Fruit fly (Drosophila melanogaster) whole organism, prepupa: ENCODE data around the gene Mlc-c.

Experiments used
- CG10631 ChIP-seq: fragments of 200-800 bp; sonication (Bioruptor generic); optimal IDR thresholded peaks from 2 replicates; lab custom pipeline; 2016; ENCODE audit warnings: missing biosample characterization, missing genetic modification characterization
- CG10669 ChIP-seq: fragments of 200-800 bp; sonication (Bioruptor generic); optimal IDR thresholded peaks from 3 replicates; lab custom pipeline; 2018; ENCODE audit warnings: missing biosample characterization, mild to moderate bottlenecking, missing genetic modification characterization, moderate library complexity
- CG32006 ChIP-seq: fragments of 200-800 bp; sonication (Bioruptor generic); optimal IDR thresholded peaks from 3 replicates; lab custom pipeline; 2017; ENCODE audit warnings: missing biosample characterization, mild to moderate bottlenecking, missing genetic modification characterization
- CG3919 ChIP-seq: fragments of 200-800 bp; sonication (Bioruptor generic); optimal IDR thresholded peaks from 3 replicates; lab custom pipeline; 2016; ENCODE audit warnings: missing biosample characterization, missing genetic modification characterization
- CG6276 ChIP-seq: fragments of 200-800 bp; sonication (Bioruptor generic); optimal IDR thresholded peaks from 2 replicates; lab custom pipeline; 2017; ENCODE audit warnings: missing biosample characterization, mild to moderate bottlenecking, missing genetic modification characterization
- CG8319 ChIP-seq: fragments of 200-800 bp; sonication (Bioruptor generic); optimal IDR thresholded peaks from 3 replicates; lab custom pipeline; 2016; ENCODE audit warnings: missing biosample characterization, missing genetic modification characterization
- Ets21C ChIP-seq: fragments of 200-800 bp; sonication (Bioruptor generic); optimal IDR thresholded peaks from 3 replicates; lab custom pipeline; 2016; ENCODE audit warnings: missing biosample characterization, missing genetic modification characterization
- Ets96B ChIP-seq: fragments of 200-800 bp; optimal IDR thresholded peaks from 2 replicates; lab custom pipeline; 2019; ENCODE audit warnings: missing biosample characterization, mild to moderate bottlenecking, missing genetic modification characterization, moderate library complexity
- Sox14 ChIP-seq: fragments of 200-800 bp; sonication (Bioruptor generic); optimal IDR thresholded peaks from 3 replicates; lab custom pipeline; 2016; ENCODE audit warnings: missing biosample characterization, missing genetic modification characterization
- Sox15 ChIP-seq: fragments of 200-800 bp; sonication (Bioruptor generic); optimal IDR thresholded peaks from 3 replicates; lab custom pipeline; 2016; ENCODE audit warnings: missing biosample characterization, missing genetic modification characterization
- esn ChIP-seq: fragments of 200-800 bp; sonication (Bioruptor generic); optimal IDR thresholded peaks from 2 replicates; lab custom pipeline; 2016; ENCODE audit warnings: missing biosample characterization, mild to moderate bottlenecking, missing genetic modification characterization, moderate library complexity
- fd59A ChIP-seq: fragments of 200-800 bp; sonication (Bioruptor generic); optimal IDR thresholded peaks from 2 replicates; lab custom pipeline; 2017; ENCODE audit warnings: missing biosample characterization, mild to moderate bottlenecking, missing genetic modification characterization, missing genetic modification reagents
- lz ChIP-seq: fragments of 200-800 bp; sonication (Bioruptor generic); optimal IDR thresholded peaks from 3 replicates; lab custom pipeline; 2016; ENCODE audit warnings: missing biosample characterization, missing genetic modification characterization
- net ChIP-seq: fragments of 200-800 bp; sonication (Bioruptor generic); optimal IDR thresholded peaks from 3 replicates; lab custom pipeline; 2016; ENCODE audit warnings: missing biosample characterization, missing genetic modification characterization
- salr ChIP-seq, 2 experiments: fragments of 200-800 bp; sonication (Bioruptor generic); optimal IDR thresholded peaks; 3 replicates each; lab custom pipeline; 2016 to 2018; ENCODE audit warnings: missing biosample characterization in 2 of 2, missing genetic modification characterization in 2 of 2, mild to moderate bottlenecking in 1 of 2
- svp ChIP-seq: fragments of 200-800 bp; sonication (Bioruptor generic); peaks from one replicate; lab custom pipeline; 2016; ENCODE audit warnings: missing biosample characterization, missing genetic modification characterization
- topi ChIP-seq: fragments of 200-800 bp; sonication (Bioruptor generic); optimal IDR thresholded peaks from 3 replicates; lab custom pipeline; 2016; ENCODE audit warnings: missing biosample characterization, missing genetic modification characterization
- vri ChIP-seq: fragments of 200-800 bp; sonication (Bioruptor generic); optimal IDR thresholded peaks from 3 replicates; lab custom pipeline; 2016; ENCODE audit warnings: missing biosample characterization, mild to moderate bottlenecking, missing genetic modification characterization

Gene Mlc-c

dm6 chrX:5589990-5590389 lies 32.3 kb downstream of the Mlc-c start:
- TF ChIP-seq svp (GFP tag; lab: Kevin White, UChicago) (peak; percentile 63), Sox14 (GFP tag; lab: Kevin White, UChicago) (no peak)

- TF ChIP-seq Sox15 (GFP tag; lab: Kevin White, UChicago) (no peak), CG3919 (GFP tag; lab: Kevin White, UChicago) (no peak), CG10669 (GFP tag; lab: Kevin White, UChicago) (no peak), esn (no peak), CG6276 (no peak), CG32006 (GFP tag; lab: Kevin White, UChicago) (no peak), topi (GFP tag; lab: Kevin White, UChicago) (no peak), net (GFP tag; lab: Kevin White, UChicago) (no peak), vri (GFP tag; lab: Kevin White, UChicago) (no peak), CG8319 (GFP tag; lab: Kevin White, UChicago) (no peak), lz (GFP tag; lab: Kevin White, UChicago) (no peak), Ets21C (no peak), fd59A (GFP tag; lab: Kevin White, UChicago) (no peak), salr (GFP tag; optimal IDR thresholded peaks at IDR 0.05; lab: Kevin White, UChicago) (no peak)
Observed at dm6 chrX:5588454-5588853, 33.9 kb downstream of the Mlc-c start.

- no peak for TF ChIP-seq CG10631
Observed at dm6 chrX:5587023-5587422, 35.3 kb downstream of the Mlc-c start.

- TF ChIP-seq Ets96B (tag; lab: Kevin White, UChicago) = no peak
- TF ChIP-seq, all 60 proteins: peak for 0
Observed at dm6 chrX:5579484-5579883, 42.9 kb downstream of the Mlc-c start.
